Fruit fly (Drosophila melanogaster) Kc167 (cell line): ENCODE data around the gene ab.

Experiments
- Myc ChIP-seq: fragments of >200 bp; optimal IDR thresholded peaks from 2 replicates; lab custom pipeline; 2017; ENCODE audit warnings: missing external identifiers
- h ChIP-seq: fragments of >200 bp; optimal IDR thresholded peaks from 3 replicates; lab custom pipeline; 2018; ENCODE audit warnings: missing external identifiers
- ttk ChIP-seq: sonication (Bioruptor generic); optimal IDR thresholded peaks from 2 replicates; lab custom pipeline; 2017; ENCODE audit warnings: missing external identifiers

- TF ChIP-seq h (lab: Kevin White, UChicago) (no peak), Myc (lab: Kevin White, UChicago) (no peak), ttk (no peak)
These were observed 40.6 kb upstream of the ab start for dm6 chr2L:11169904-11170303.
